Fruit fly (Drosophila melanogaster): Measurements from ENCODE around the gene CG4928.
A peak's percentile ranks its signal among the peaks of the same experiment; 100 is the strongest.

The CG4928 gene

dm6 chrX:16944049-16944532 is 31.1 kb downstream of the CG4928 start (continued):
- TF ChIP-seq CG6765 (GFP tag; optimal IDR thresholded peaks at IDR 0.05): peak; percentile 42
- peak; percentile 78 for TF ChIP-seq CG31441 (GFP tag; IDR thresholded peaks at IDR 0.05)
- TF ChIP-seq CG8290 (GFP tag; optimal IDR thresholded peaks at IDR 0.05): no peak
- TF ChIP-seq CG8290 (tag; optimal IDR thresholded peaks at IDR 0.05): no peak
- no peak for TF ChIP-seq CG9215 (GFP tag; IDR thresholded peaks at IDR 0.05)
- TF ChIP-seq CG33213 (GFP tag; optimal IDR thresholded peaks at IDR 0.05): no peak
- no peak for TF ChIP-seq CG17912 (GFP tag; optimal IDR thresholded peaks at IDR 0.05)
- no peak for TF ChIP-seq crc (GFP tag; optimal IDR thresholded peaks at IDR 0.05)
- no peak for TF ChIP-seq fd64A (GFP tag; optimal IDR thresholded peaks at IDR 0.05)
- TF ChIP-seq sim (GFP tag; IDR thresholded peaks at IDR 0.05): no peak
- peak; percentile 50 for TF ChIP-seq scrt (GFP tag; optimal IDR thresholded peaks at IDR 0.05)
- TF ChIP-seq fd102C (GFP tag; optimal IDR thresholded peaks at IDR 0.05): no peak
- TF ChIP-seq crol (GFP tag; IDR thresholded peaks at IDR 0.05): peak; percentile 73
- TF ChIP-seq CG12236 (GFP tag; optimal IDR thresholded peaks at IDR 0.05): no peak
- TF ChIP-seq Ada2b (GFP tag; IDR thresholded peaks at IDR 0.05): 0 out of 2 replicates have a peak, but pooled peaks have one; percentile 20
- no peak for TF ChIP-seq ewg (GFP tag; optimal IDR thresholded peaks at IDR 0.05)
- TF ChIP-seq CG6272 (GFP tag; IDR thresholded peaks at IDR 0.05): no peak
- TF ChIP-seq CG16815 (GFP tag; optimal IDR thresholded peaks at IDR 0.05): peak; percentile 33
- TF ChIP-seq CG1603 (tag; optimal IDR thresholded peaks at IDR 0.05): no peak
- no peak for TF ChIP-seq CHES-1-like (GFP tag; optimal IDR thresholded peaks at IDR 0.05)
- no peak for TF ChIP-seq NFAT (GFP tag; IDR thresholded peaks at IDR 0.05)
- TF ChIP-seq D (optimal IDR thresholded peaks at IDR 0.05): no peak
- TF ChIP-seq D (GFP tag; optimal IDR thresholded peaks at IDR 0.05): no peak
- peak; percentile 66 for TF ChIP-seq CG10209 (GFP tag; optimal IDR thresholded peaks at IDR 0.05)
- no peak for TF ChIP-seq CG1647 (GFP tag; optimal IDR thresholded peaks at IDR 0.05)
- TF ChIP-seq CG15073 (GFP tag; optimal IDR thresholded peaks at IDR 0.05): no peak
- TF ChIP-seq CG10543 (GFP tag; optimal IDR thresholded peaks at IDR 0.05): peak; percentile 36
- TF ChIP-seq pita (GFP tag; optimal IDR thresholded peaks at IDR 0.05): no peak
- TF ChIP-seq Gsc (GFP tag; IDR thresholded peaks at IDR 0.05): no peak
- TF ChIP-seq tgo (GFP tag; IDR thresholded peaks at IDR 0.05): peak; percentile 49; the same call in 1 of the 3 replicates
- no peak for TF ChIP-seq Camta (GFP tag; optimal IDR thresholded peaks at IDR 0.05)
- peak; percentile 51 for TF ChIP-seq Xrp1 (GFP tag; IDR thresholded peaks at IDR 0.05)
- TF ChIP-seq CG30020 (tag; optimal IDR thresholded peaks at IDR 0.05): no peak
- no peak for TF ChIP-seq CG16779 (GFP tag; IDR thresholded peaks at IDR 0.05)
- TF ChIP-seq C15 (GFP tag; IDR thresholded peaks at IDR 0.05): no peak
- TF ChIP-seq Eip74EF (GFP tag; optimal IDR thresholded peaks at IDR 0.05): peak in 1 of 2 experiments; percentile 18
- TF ChIP-seq wek (GFP tag; optimal IDR thresholded peaks at IDR 0.05): no peak
- no peak for TF ChIP-seq sob (GFP tag; IDR thresholded peaks at IDR 0.05)
- no peak for TF ChIP-seq pfk (GFP tag; optimal IDR thresholded peaks at IDR 0.05)
- peak; percentile 63 for TF ChIP-seq Sox102F (GFP tag; optimal IDR thresholded peaks at IDR 0.05)
- peak; percentile 19 for TF ChIP-seq CG15696 (tag; optimal IDR thresholded peaks at IDR 0.05)
- TF ChIP-seq MBD-R2 (GFP tag; IDR thresholded peaks at IDR 0.05): no peak
- TF ChIP-seq CG3838 (GFP tag; optimal IDR thresholded peaks at IDR 0.05): no peak
- no peak for TF ChIP-seq CG18011 (GFP tag; optimal IDR thresholded peaks at IDR 0.05)
- TF ChIP-seq CG2889 (GFP tag; IDR thresholded peaks at IDR 0.05): no peak
- TF ChIP-seq gcm (GFP tag; optimal IDR thresholded peaks at IDR 0.05): peak; percentile 37
- TF ChIP-seq her (GFP tag; optimal IDR thresholded peaks at IDR 0.05): no peak
- TF ChIP-seq CG8478 (optimal IDR thresholded peaks at IDR 0.05): no peak
- TF ChIP-seq ind (GFP tag; optimal IDR thresholded peaks at IDR 0.05): peak; percentile 37
- TF ChIP-seq D19A (tag; optimal IDR thresholded peaks at IDR 0.05): peak; percentile 63
- TF ChIP-seq CG13287 (GFP tag; IDR thresholded peaks at IDR 0.05; ENCODE audit: partially characterized antibody): no peak
- peak; percentile 54 for TF ChIP-seq CG6683 (GFP tag; optimal IDR thresholded peaks at IDR 0.05)
